Fruit fly (Drosophila melanogaster): ENCODE measurements around the gene mre11.

mre11 gene

dm6 chr2L:11328357-11328756, 46.5 kb downstream of the mre11 start (continued):
- TF ChIP-seq tgo (GFP tag; IDR thresholded peaks at IDR 0.05) (no peak), CG7786 (GFP tag; optimal IDR thresholded peaks at IDR 0.05) (no peak), CG10274 (GFP tag; optimal IDR thresholded peaks at IDR 0.05) (no peak), ro (GFP tag; IDR thresholded peaks at IDR 0.05) (no peak), Atf-2 (GFP tag; optimal IDR thresholded peaks at IDR 0.05) (no peak), CG2202 (tag; optimal IDR thresholded peaks at IDR 0.05) (no peak), Antp (GFP tag; optimal IDR thresholded peaks at IDR 0.05) (no peak), Vsx1 (GFP tag; optimal IDR thresholded peaks at IDR 0.05) (no peak), zfh1 (GFP tag; IDR thresholded peaks at IDR 0.05) (0 out of 3 replicates have a peak, but pooled peaks have one; percentile 7), Chrac-16 (GFP tag; optimal IDR thresholded peaks at IDR 0.05) (no peak), lbe (GFP tag; optimal IDR thresholded peaks at IDR 0.05) (peak; percentile 7), CG6654 (GFP tag; optimal IDR thresholded peaks at IDR 0.05) (no peak), ab (GFP tag; optimal IDR thresholded peaks at IDR 0.05) (no peak), Asciz (GFP tag; optimal IDR thresholded peaks at IDR 0.05) (no peak), gce (GFP tag; IDR thresholded peaks at IDR 0.05) (no peak), dysf (GFP tag; IDR thresholded peaks at IDR 0.05) (no peak), CG30020 (tag; optimal IDR thresholded peaks at IDR 0.05) (no peak), bsh (GFP tag; optimal IDR thresholded peaks at IDR 0.05) (peak in 1 of 2 experiments; percentile 20), CG11085 (GFP tag; IDR thresholded peaks at IDR 0.05) (no peak), Fer1 (GFP tag; optimal IDR thresholded peaks at IDR 0.05) (no peak), Ets65A (GFP tag) (peak; percentile 71), Fer2 (tag; optimal IDR thresholded peaks at IDR 0.05) (no peak), CG11504 (tag; optimal IDR thresholded peaks at IDR 0.05) (peak; percentile 5), CG10979 (tag; optimal IDR thresholded peaks at IDR 0.05) (no peak), ranshi (GFP tag; IDR thresholded peaks at IDR 0.05) (no peak), CG13296 (GFP tag; optimal IDR thresholded peaks at IDR 0.05) (no peak), D19A (tag; optimal IDR thresholded peaks at IDR 0.05) (no peak), stc (GFP tag; IDR thresholded peaks at IDR 0.05) (no peak), CG17361 (GFP tag; IDR thresholded peaks at IDR 0.05) (no peak), CG9437 (GFP tag; optimal IDR thresholded peaks at IDR 0.05) (no peak), hkb (optimal IDR thresholded peaks at IDR 0.05) (no peak), hkb (GFP tag; IDR thresholded peaks at IDR 0.05) (no peak), gem (tag; optimal IDR thresholded peaks at IDR 0.05) (peak; percentile 14), shn (GFP tag; optimal IDR thresholded peaks at IDR 0.05) (no peak), CG2712 (tag; optimal IDR thresholded peaks at IDR 0.05) (peak; percentile 16), tx (GFP tag; optimal IDR thresholded peaks at IDR 0.05) (no peak), dm (GFP tag; optimal IDR thresholded peaks at IDR 0.05) (no peak), CG17186 (GFP tag; optimal IDR thresholded peaks at IDR 0.05) (no peak), CG1603 (tag; optimal IDR thresholded peaks at IDR 0.05) (no peak), ash1 (GFP tag; optimal IDR thresholded peaks at IDR 0.05) (no peak), CG18262 (tag; optimal IDR thresholded peaks at IDR 0.05) (peak; percentile 10), B-H1 (GFP tag; IDR thresholded peaks at IDR 0.05) (no peak), unc-4 (GFP tag; IDR thresholded peaks at IDR 0.05; ENCODE audit: partially characterized antibody) (no peak), Hr51 (GFP tag; optimal IDR thresholded peaks at IDR 0.05) (no peak), CG13287 (GFP tag; IDR thresholded peaks at IDR 0.05; ENCODE audit: partially characterized antibody) (no peak), Sry-δ (GFP tag; optimal IDR thresholded peaks at IDR 0.05) (no peak), grau (tag; optimal IDR thresholded peaks at IDR 0.05) (no peak), CG15601 (tag; optimal IDR thresholded peaks at IDR 0.05) (no peak), CG12104 (GFP tag; optimal IDR thresholded peaks at IDR 0.05) (no peak), z (GFP tag; IDR thresholded peaks at IDR 0.05) (no peak), CG8765 (GFP tag; IDR thresholded peaks at IDR 0.05) (no peak), tap (tag; optimal IDR thresholded peaks at IDR 0.05) (no peak), jigr1 (GFP tag; IDR thresholded peaks at IDR 0.05) (no peak)

All from whole organism, embryonic.